Worm (Caenorhabditis elegans) whole organism, late embryonic: Measurements from ENCODE around the gene C45B11.2.

Source experiments
- C38D4.7 ChIP-seq: fragments of 200-800 bp; sonication (Bioruptor generic); optimal IDR thresholded peaks from 2 replicates; lab custom pipeline; 2018; ENCODE audit warnings: mild to moderate bottlenecking, missing genetic modification characterization, moderate library complexity, missing compliant biosample characterization
- ceh-18 ChIP-seq: sonication (generic microtip); optimal IDR thresholded peaks from 2 replicates; lab custom pipeline; 2016; ENCODE audit warnings: missing genetic modification characterization, missing compliant biosample characterization
- ceh-9 ChIP-seq: sonication (generic microtip); optimal IDR thresholded peaks from 2 replicates; lab custom pipeline; 2016; ENCODE audit warnings: mild to moderate bottlenecking, missing genetic modification characterization, inconsistent platforms, missing compliant biosample characterization
- eyg-1 ChIP-seq: sonication (generic microtip); optimal IDR thresholded peaks from 2 replicates; lab custom pipeline; 2016; ENCODE audit warnings: missing genotype, missing genetic modification characterization, missing compliant biosample characterization
- hlh-6 ChIP-seq: sonication (generic microtip); optimal IDR thresholded peaks from 2 replicates; lab custom pipeline; 2016; ENCODE audit warnings: missing genotype, missing genetic modification characterization, missing compliant biosample characterization
- nhr-232 ChIP-seq: sonication (generic microtip); optimal IDR thresholded peaks from 2 replicates; lab custom pipeline; 2016; ENCODE audit warnings: missing genetic modification characterization, missing compliant biosample characterization
- odd-2 ChIP-seq: sonication (generic microtip); optimal IDR thresholded peaks from 2 replicates; lab custom pipeline; 2017; ENCODE audit warnings: antibody characterized with exemption, mild to moderate bottlenecking, missing genetic modification characterization, missing compliant biosample characterization
- pha-4 ChIP-seq: fragments of 150-350 bp; optimal IDR thresholded peaks from 2 replicates; lab custom pipeline; 2018; ENCODE audit warnings: missing biosample characterization, missing genetic modification reagents, missing genetic modification characterization
- sox-2 ChIP-seq: fragments of 200-800 bp; sonication (Bioruptor generic); IDR thresholded peaks from 2 replicates; pipeline ENCODE4 v1.3.6; 2022; ENCODE audit warnings: missing genetic modification reagents, missing genetic modification characterization, missing compliant biosample characterization
- unc-55 ChIP-seq: sonication (generic microtip); optimal IDR thresholded peaks from 2 replicates; lab custom pipeline; 2017; ENCODE audit warnings: missing biosample characterization, missing genetic modification reagents, missing genetic modification characterization

ce11 chrV:11080345-11081102 is 38.0 kb downstream of the C45B11.2 start, which contains the start of gene act-1:
- TF ChIP-seq sox-2 (GFP tag; lab: Robert Waterston, UW) (no peak), ceh-18 (tag; lab: Kevin White, UChicago) (peak; percentile 84), C38D4.7 (GFP tag; lab: Kevin White, UChicago) (no peak), eyg-1 (no peak), hlh-6 (tag; lab: Kevin White, UChicago) (no peak), odd-2 (tag; lab: Kevin White, UChicago) (no peak), unc-55 (peak; percentile 67), pha-4 (tag; lab: Kevin White, UChicago) (no peak), nhr-232 (tag; lab: Kevin White, UChicago) (no peak), ceh-9 (tag; lab: Kevin White, UChicago) (no peak)
